Worm (Caenorhabditis elegans) whole organism, mixed stage, embryonic: ENCODE measurements around the gene Y116A8C.10.

ENCODE experiments used
- ceh-39 ChIP-seq: fragments of 150-350 bp; optimal IDR thresholded peaks from 2 replicates; lab custom pipeline; 2014; ENCODE audit warnings: missing biosample characterization, missing genetic modification characterization
- ces-1 ChIP-seq: fragments of 150-350 bp; optimal IDR thresholded peaks from 2 replicates; lab custom pipeline; 2014; ENCODE audit warnings: missing biosample characterization, missing genetic modification reagents, missing genetic modification characterization
- elt-1 ChIP-seq: sonication (generic microtip); optimal IDR thresholded peaks from 2 replicates; lab custom pipeline; 2017; ENCODE audit warnings: missing genetic modification characterization, mild to moderate bottlenecking, missing compliant biosample characterization, antibody characterized with exemption, moderate library complexity, borderline replicate concordance; ENCODE audit not compliant: insufficient read depth
- lin-32 ChIP-seq: fragments of 200-800 bp; sonication (Bioruptor generic); optimal IDR thresholded peaks from 2 replicates; lab custom pipeline; 2018; ENCODE audit warnings: mild to moderate bottlenecking, missing genetic modification characterization, missing compliant biosample characterization
- lsy-2 ChIP-seq: fragments of 150-350 bp; optimal IDR thresholded peaks from 2 replicates; lab custom pipeline; 2014; ENCODE audit warnings: missing biosample characterization, missing genetic modification characterization
- mab-5 ChIP-seq: fragments of 150-350 bp; optimal IDR thresholded peaks from 2 replicates; lab custom pipeline; 2014; ENCODE audit warnings: missing biosample characterization, missing genetic modification characterization
- nhr-12 ChIP-seq: fragments of 150-350 bp; optimal IDR thresholded peaks from 2 replicates; lab custom pipeline; 2014; ENCODE audit warnings: missing biosample characterization, missing genetic modification characterization
- nhr-237 ChIP-seq: fragments of 150-350 bp; optimal IDR thresholded peaks from 2 replicates; lab custom pipeline; 2014; ENCODE audit warnings: missing biosample characterization, missing genetic modification characterization
- nhr-28 ChIP-seq: fragments of 150-350 bp; optimal IDR thresholded peaks from 2 replicates; lab custom pipeline; 2014; ENCODE audit warnings: missing biosample characterization, missing genetic modification characterization
- nhr-76 ChIP-seq: sonication (generic microtip); optimal IDR thresholded peaks from 2 replicates; lab custom pipeline; 2017; ENCODE audit warnings: missing biosample characterization, missing genetic modification characterization
- sptf-1 ChIP-seq: sonication (generic microtip); optimal IDR thresholded peaks from 2 replicates; lab custom pipeline; 2017; ENCODE audit warnings: mild to moderate bottlenecking, missing genetic modification characterization, moderate library complexity, missing compliant biosample characterization
- unc-39 ChIP-seq: fragments of 150-350 bp; optimal IDR thresholded peaks from 2 replicates; lab custom pipeline; 2014; ENCODE audit warnings: missing biosample characterization, missing genetic modification characterization
- unc-62 ChIP-seq: fragments of 150-350 bp; optimal IDR thresholded peaks from 2 replicates; lab custom pipeline; 2014; ENCODE audit warnings: missing biosample characterization, missing genetic modification reagents, missing genetic modification characterization

ce11 chrIV:16917831-16918429, 21.0 kb downstream of the Y116A8C.10 start, which contains the start of the genes Y116A8C.469 and Y116A8C.468:
- TF ChIP-seq elt-1 (tag; lab: Kevin White, UChicago) (no peak), sptf-1 (no peak), mab-5 (tag; lab: Kevin White, UChicago) (no peak), unc-62 (GFP tag; lab: Kevin White, UChicago) (no peak), nhr-12 (tag; lab: Kevin White, UChicago) (no peak), nhr-28 (tag; lab: Kevin White, UChicago) (no peak), nhr-237 (tag; lab: Kevin White, UChicago) (no peak), nhr-76 (no peak), unc-39 (tag; lab: Kevin White, UChicago) (no peak), ces-1 (GFP tag; lab: Kevin White, UChicago) (no peak), ceh-39 (tag; lab: Kevin White, UChicago) (no peak), lin-32 (GFP tag; lab: Kevin White, UChicago) (no peak), lsy-2 (tag; lab: Kevin White, UChicago) (no peak)
